Worm (Caenorhabditis elegans) whole organism, early embryonic: ENCODE data around the gene chil-2.

Experiments used
- B0310.2 ChIP-seq: sonication (generic microtip); optimal IDR thresholded peaks from 2 replicates; lab custom pipeline; 2016; ENCODE audit warnings: mild to moderate bottlenecking, missing genetic modification characterization, missing compliant biosample characterization
- F13C5.2 ChIP-seq: sonication (generic microtip); optimal IDR thresholded peaks from 2 replicates; lab custom pipeline; 2017; ENCODE audit warnings: mild to moderate bottlenecking, missing genetic modification characterization, inconsistent platforms, missing compliant biosample characterization
- aly-1 ChIP-seq: sonication (generic microtip); optimal IDR thresholded peaks from 2 replicates; lab custom pipeline; 2016; ENCODE audit warnings: missing genetic modification characterization, missing compliant biosample characterization
- ama-1 ChIP-seq: fragments of 150-350 bp; optimal IDR thresholded peaks from 2 replicates; lab custom pipeline; 2014
- ceh-13 ChIP-seq: fragments of 200-800 bp; sonication (Bioruptor generic); optimal IDR thresholded peaks from 2 replicates; lab custom pipeline; 2018; ENCODE audit warnings: mild to moderate bottlenecking, missing genetic modification characterization, missing compliant biosample characterization
- ceh-36 ChIP-seq: sonication (generic microtip); optimal IDR thresholded peaks from 2 replicates; lab custom pipeline; 2016; ENCODE audit warnings: missing genetic modification characterization, inconsistent platforms, missing compliant biosample characterization
- ets-7 ChIP-seq: sonication (generic microtip); optimal IDR thresholded peaks from 2 replicates; lab custom pipeline; 2016; ENCODE audit warnings: missing genotype, missing genetic modification characterization, missing compliant biosample characterization
- flt-1 ChIP-seq: fragments of 200-800 bp; sonication (Bioruptor generic); IDR thresholded peaks from 2 replicates; pipeline ENCODE4 v1.3.6; 2022; ENCODE audit warnings: missing genetic modification characterization, missing compliant biosample characterization
- hmg-4 ChIP-seq: fragments of 200-800 bp; sonication (Bioruptor generic); optimal IDR thresholded peaks from 2 replicates; lab custom pipeline; 2018; ENCODE audit warnings: mild to moderate bottlenecking, missing genetic modification characterization, missing compliant biosample characterization
- hnd-1 ChIP-seq: sonication (generic microtip); optimal IDR thresholded peaks from 2 replicates; lab custom pipeline; 2016; ENCODE audit warnings: missing genetic modification characterization, missing compliant biosample characterization
- pes-1 ChIP-seq: fragments of 200-800 bp; sonication (Bioruptor generic); IDR thresholded peaks from 2 replicates; pipeline ENCODE4 v1.3.6; 2022; ENCODE audit warnings: missing genetic modification reagents, missing genetic modification characterization, missing compliant biosample characterization
- scrt-1 ChIP-seq: fragments of 200-800 bp; sonication (Bioruptor generic); IDR thresholded peaks from 2 replicates; pipeline ENCODE4 v1.3.6; 2022; ENCODE audit warnings: missing genetic modification characterization, missing compliant biosample characterization
- tbx-11 ChIP-seq: fragments of 200-800 bp; sonication (Bioruptor generic); IDR thresholded peaks from 2 replicates; pipeline ENCODE4 v1.3.6; 2022; ENCODE audit warnings: missing genetic modification characterization, missing compliant biosample characterization
- tra-4 ChIP-seq: sonication (generic microtip); optimal IDR thresholded peaks from 2 replicates; lab custom pipeline; 2017; ENCODE audit warnings: missing genetic modification characterization, missing compliant biosample characterization

DNA sequence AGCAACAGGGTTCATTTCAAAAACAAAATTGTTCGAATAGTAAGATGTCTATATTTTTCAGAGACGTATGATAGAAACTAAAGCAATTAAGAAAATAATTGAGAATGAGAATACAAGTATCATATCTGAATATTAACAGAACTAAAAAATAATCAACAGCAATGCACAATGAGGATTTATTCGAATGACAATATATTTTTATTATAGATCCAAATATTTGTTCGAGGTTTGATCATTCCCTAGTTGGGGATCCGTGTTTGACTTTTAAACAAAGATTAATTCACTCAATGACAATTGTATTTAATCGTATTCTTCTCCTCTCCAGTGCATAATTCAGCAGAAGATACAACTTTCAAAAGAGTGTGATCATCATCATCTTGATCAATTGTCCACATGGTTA lies 12.3 kb downstream of the chil-2 start, which contains the start of gene C08H9.18:
- TF ChIP-seq ama-1: no peak
- TF ChIP-seq scrt-1 (GFP tag; lab: Robert Waterston, UW): no peak
- TF ChIP-seq tbx-11 (GFP tag; lab: Robert Waterston, UW): no peak
- TF ChIP-seq ets-7 (tag; lab: Kevin White, UChicago): no peak
- TF ChIP-seq hnd-1 (tag; lab: Kevin White, UChicago): no peak
- no peak for TF ChIP-seq flt-1 (GFP tag; lab: Robert Waterston, UW)
- no peak for TF ChIP-seq hmg-4 (GFP tag; lab: Kevin White, UChicago)
- no peak for TF ChIP-seq B0310.2 (tag; lab: Kevin White, UChicago)
- no peak for TF ChIP-seq tra-4
- no peak for TF ChIP-seq aly-1 (tag; lab: Kevin White, UChicago)
- TF ChIP-seq F13C5.2: no peak
- no peak for TF ChIP-seq ceh-13 (GFP tag; lab: Kevin White, UChicago)
- TF ChIP-seq ceh-36 (tag; lab: Kevin White, UChicago): no peak
- no peak for TF ChIP-seq pes-1 (GFP tag; lab: Robert Waterston, UW)
